Worm (Caenorhabditis elegans): Measurements from ENCODE around the gene F29B9.7.

F29B9.7 gene

DNA sequence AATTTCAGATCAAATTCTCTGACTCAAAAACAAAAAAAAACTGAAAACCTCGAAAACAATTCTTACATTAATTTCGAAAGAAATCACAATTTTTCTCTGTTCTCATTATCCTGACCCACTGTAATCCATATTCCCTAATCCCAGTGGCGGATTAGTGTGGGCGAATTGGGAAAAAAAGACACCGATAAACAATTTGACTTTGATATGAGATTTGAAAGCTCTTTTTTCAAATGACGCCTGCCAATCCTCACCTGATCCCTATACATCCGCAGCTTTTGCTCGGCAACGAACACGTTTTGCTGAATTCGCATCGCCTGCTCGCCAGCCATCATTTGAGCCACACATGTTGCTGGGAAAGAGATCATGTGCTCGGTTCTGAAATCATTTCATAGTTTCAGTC, 37.8 kb upstream of the F29B9.7 start:
- TF ChIP-seq unc-120 (tag; optimal IDR thresholded peaks at IDR 0.05; ENCODE audit: poor library complexity, severe bottlenecking) (no peak), mab-5 (tag; optimal IDR thresholded peaks at IDR 0.05) (no peak), nhr-237 (tag; optimal IDR thresholded peaks at IDR 0.05) (no peak), lin-32 (GFP tag; optimal IDR thresholded peaks at IDR 0.05) (no peak), snpc-4 (tag; optimal IDR thresholded peaks at IDR 0.05) (no peak)

DNA sequence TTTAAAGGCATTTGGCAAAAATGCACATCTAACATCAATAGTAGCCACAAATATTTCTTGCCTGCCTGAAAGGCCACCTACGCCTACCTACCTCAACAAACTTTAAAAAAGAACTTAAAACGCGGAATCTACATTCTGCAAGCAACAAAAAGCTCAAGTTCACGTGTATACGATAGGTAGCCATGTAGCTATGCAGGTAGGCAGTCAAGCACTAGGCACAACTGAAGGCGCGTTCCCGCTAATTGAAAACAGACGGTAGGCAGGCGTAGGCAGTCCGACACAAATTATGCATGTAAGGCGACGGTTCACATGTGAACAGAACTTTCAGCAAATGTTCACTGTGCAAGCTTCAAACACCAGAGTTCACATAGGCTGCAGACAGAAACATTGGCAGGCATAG, 37.0 kb upstream of the F29B9.7 start:
- TF ChIP-seq mep-1 (tag; optimal IDR thresholded peaks at IDR 0.05) (no peak), nhr-28 (tag; optimal IDR thresholded peaks at IDR 0.05) (no peak), nhr-2 (tag; optimal IDR thresholded peaks at IDR 0.05) (no peak), lsy-2 (tag; optimal IDR thresholded peaks at IDR 0.05) (no peak)

DNA sequence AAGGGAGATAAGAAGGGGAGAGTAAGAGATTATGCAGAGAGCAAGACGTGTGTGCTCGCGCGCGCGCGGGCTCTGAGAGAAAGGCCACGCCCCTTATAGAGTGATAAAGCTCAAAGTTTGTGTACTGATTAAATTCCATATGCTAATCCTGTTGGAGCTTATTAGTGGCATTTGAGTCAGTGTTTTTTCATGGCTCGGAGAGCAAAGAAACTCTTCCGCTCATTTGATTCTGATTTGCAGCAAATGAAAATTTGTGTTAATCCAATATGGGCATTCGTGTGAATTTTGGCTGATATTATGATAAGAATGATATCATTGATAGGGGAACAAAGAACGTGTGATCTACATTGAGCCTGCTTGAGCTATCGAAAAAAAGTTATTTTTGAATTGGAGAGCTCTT, 36.0 kb upstream of the F29B9.7 start:
- no peak for TF ChIP-seq ces-1 (GFP tag; optimal IDR thresholded peaks at IDR 0.05)
- no peak for TF ChIP-seq nhr-76 (tag; optimal IDR thresholded peaks at IDR 0.05)
- no peak for TF ChIP-seq ceh-43 (GFP tag; optimal IDR thresholded peaks at IDR 0.05)
- TF ChIP-seq hlh-1 (tag; optimal IDR thresholded peaks at IDR 0.05), result no peak

DNA sequence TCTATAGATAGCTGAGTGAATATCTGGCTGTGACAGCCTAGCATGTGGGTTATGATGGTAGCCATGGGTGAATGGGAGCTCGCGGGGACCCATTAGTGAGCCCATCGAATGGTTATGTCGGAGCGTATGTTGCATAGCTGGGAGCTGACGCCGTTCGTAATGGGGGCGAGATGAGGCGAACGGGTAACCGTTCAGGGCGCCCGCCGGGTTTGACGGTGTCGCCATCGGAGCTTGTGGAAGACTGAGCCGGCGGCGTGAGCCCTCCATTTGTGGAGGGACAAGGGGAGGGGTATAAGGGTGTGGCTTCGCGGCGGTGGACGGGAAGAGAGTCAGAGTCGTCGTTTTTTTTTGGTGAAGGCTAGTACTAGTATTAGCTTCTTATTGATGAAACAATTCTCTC, 25.7 kb upstream of the F29B9.7 start:
- TF ChIP-seq elt-3 (tag; optimal IDR thresholded peaks at IDR 0.05), result no peak
- no peak for TF ChIP-seq pha-4 (tag; optimal IDR thresholded peaks at IDR 0.05)
- TF ChIP-seq ceh-39 (tag; optimal IDR thresholded peaks at IDR 0.05), result no peak
- TF ChIP-seq lin-13 (tag; optimal IDR thresholded peaks at IDR 0.05), result no peak
- TF ChIP-seq sem-2 (GFP tag; optimal IDR thresholded peaks at IDR 0.05), result no peak
- TF ChIP-seq nhr-2 (tag; optimal IDR thresholded peaks at IDR 0.05), result no peak
- TF ChIP-seq drap-1 (GFP tag; optimal IDR thresholded peaks at IDR 0.05), result no peak
- TF ChIP-seq tbx-8 (GFP tag; optimal IDR thresholded peaks at IDR 0.05), result no peak
- TF ChIP-seq flh-1 (GFP tag; optimal IDR thresholded peaks at IDR 0.05), result no peak
- TF ChIP-seq ceh-83 (GFP tag; optimal IDR thresholded peaks at IDR 0.05), result no peak
- no peak for TF ChIP-seq ztf-11 (tag; optimal IDR thresholded peaks at IDR 0.05)
- no peak for TF ChIP-seq sptf-1 (tag; optimal IDR thresholded peaks at IDR 0.05)
- TF ChIP-seq lsy-2 (tag; optimal IDR thresholded peaks at IDR 0.05), result no peak

DNA sequence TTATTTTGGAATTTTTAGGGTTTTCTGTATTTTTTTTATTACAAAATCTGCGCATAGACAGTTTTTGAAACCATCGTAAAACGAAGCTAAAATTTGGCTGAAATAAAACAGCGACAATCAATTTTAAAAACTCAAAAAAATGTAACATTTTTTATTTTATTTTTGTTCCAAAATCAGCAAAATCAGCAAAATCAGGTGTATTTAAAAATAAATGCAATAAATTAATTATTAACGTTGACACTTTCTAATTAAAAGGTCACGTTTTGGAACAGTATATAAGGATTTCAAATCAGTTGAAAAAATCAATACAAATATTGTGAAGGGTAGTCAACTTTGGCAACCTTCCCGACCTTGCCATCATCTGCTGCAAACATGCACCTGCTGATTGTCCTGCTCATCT, 16.2 kb upstream of the F29B9.7 start, which contains the start of gene R105.1:
TSS of gene R105.1 (plus strand) at position 301 of the 400 bp plus-strand sequence.
- no peak for TF ChIP-seq tbx-8 (GFP tag; optimal IDR thresholded peaks at IDR 0.05)
- TF ChIP-seq nhr-76 (tag; optimal IDR thresholded peaks at IDR 0.05), result no peak
- TF ChIP-seq ceh-83 (GFP tag; optimal IDR thresholded peaks at IDR 0.05), result no peak
- no peak for TF ChIP-seq nhr-28 (tag; optimal IDR thresholded peaks at IDR 0.05)
- TF ChIP-seq blmp-1 (tag; optimal IDR thresholded peaks at IDR 0.05), result no peak
- no peak for TF ChIP-seq zip-8 (tag; optimal IDR thresholded peaks at IDR 0.05)
- TF ChIP-seq ces-1 (GFP tag; optimal IDR thresholded peaks at IDR 0.05), result no peak
- TF ChIP-seq mep-1 (tag; optimal IDR thresholded peaks at IDR 0.05), result no peak
- TF ChIP-seq pha-4 (tag; optimal IDR thresholded peaks at IDR 0.05), result no peak
- TF ChIP-seq drap-1 (GFP tag; optimal IDR thresholded peaks at IDR 0.05), result no peak
- no peak for TF ChIP-seq mls-2 (tag; optimal IDR thresholded peaks at IDR 0.05)

DNA sequence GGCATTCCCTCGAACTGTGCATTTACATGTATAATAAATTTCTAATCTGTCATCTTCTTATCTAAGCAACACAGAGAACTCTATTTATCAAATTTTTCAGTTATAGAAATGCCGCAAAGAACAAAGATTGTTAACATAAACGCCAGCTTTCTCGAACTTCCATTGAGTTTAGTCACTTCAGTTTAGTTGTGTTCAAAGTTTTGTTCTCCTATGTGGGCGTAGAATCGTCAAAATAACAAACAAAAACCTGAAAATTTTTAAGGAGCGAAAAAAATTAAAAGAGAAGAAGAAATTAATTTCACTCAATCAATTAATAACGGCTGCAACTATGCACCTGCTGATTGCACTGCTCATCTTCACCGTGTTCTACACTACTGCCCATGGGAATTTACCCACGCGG, 13.6 kb upstream of the F29B9.7 start, which contains the start of gene R105.5:
TSS of gene R105.5 (plus strand) at position 301 of the 400 bp plus-strand sequence.
- no peak for TF ChIP-seq M03D4.4 (tag; optimal IDR thresholded peaks at IDR 0.05)
- TF ChIP-seq lsy-2 (tag; optimal IDR thresholded peaks at IDR 0.05), result no peak
- TF ChIP-seq cnd-1 (tag; optimal IDR thresholded peaks at IDR 0.05), result no peak
- no peak for TF ChIP-seq ceh-39 (tag; optimal IDR thresholded peaks at IDR 0.05)
- TF ChIP-seq nhr-237 (tag; optimal IDR thresholded peaks at IDR 0.05), result no peak
- no peak for TF ChIP-seq nhr-76 (tag; optimal IDR thresholded peaks at IDR 0.05)
- TF ChIP-seq nhr-12 (tag; optimal IDR thresholded peaks at IDR 0.05), result no peak
- no peak for TF ChIP-seq blmp-1 (tag; optimal IDR thresholded peaks at IDR 0.05)
- no peak for TF ChIP-seq unc-120 (tag; optimal IDR thresholded peaks at IDR 0.05; ENCODE audit: poor library complexity, severe bottlenecking)
- TF ChIP-seq ham-2 (GFP tag; optimal IDR thresholded peaks at IDR 0.05), result no peak
- TF ChIP-seq nhr-28 (tag; optimal IDR thresholded peaks at IDR 0.05), result no peak
- TF ChIP-seq elt-1 (tag; optimal IDR thresholded peaks at IDR 0.05; ENCODE audit: borderline replicate concordance, insufficient read depth), result no peak
- no peak for TF ChIP-seq ztf-11 (tag; optimal IDR thresholded peaks at IDR 0.05)

All from whole organism, mixed stage, embryonic.